Worm (Caenorhabditis elegans): Measurements from ENCODE around the gene pat-2.

DNA sequence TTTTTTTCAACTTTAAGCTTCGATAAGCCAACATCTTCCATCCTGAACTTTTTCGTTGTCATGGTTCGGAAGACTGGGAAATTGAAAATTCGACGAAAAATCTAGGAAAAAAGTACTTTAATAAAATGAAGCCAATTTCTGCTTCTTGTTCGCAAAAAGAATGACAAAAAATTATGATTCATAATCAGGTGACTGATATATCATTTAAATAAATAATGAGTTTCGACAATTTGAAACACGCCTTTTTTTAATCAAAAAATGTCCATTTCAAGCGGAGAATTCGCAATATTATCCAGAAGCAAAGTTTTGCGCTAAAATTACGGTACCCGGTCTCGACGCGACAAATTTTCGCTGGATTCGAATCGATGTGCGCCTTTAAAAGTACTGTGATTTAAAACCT is 26.4 kb downstream of the pat-2 start, which contains the start of gene F44E2.6:
- no peak for TF ChIP-seq ceh-40 (GFP tag; IDR thresholded peaks at IDR 0.05)
- TF ChIP-seq Y53F4B.3 (GFP tag; IDR thresholded peaks at IDR 0.05): no peak
